Worm (Caenorhabditis elegans) whole organism, young adult: Measurements from ENCODE around the gene F08G2.4.
A peak's percentile ranks its signal among the peaks of the same experiment; 100 is the strongest.

Experiments
- B0035.1 ChIP-seq: sonication (generic microtip); optimal IDR thresholded peaks from 2 replicates; lab custom pipeline; 2016; ENCODE audit warnings: missing genetic modification characterization, mild to moderate bottlenecking, missing compliant biosample characterization, missing genotype, missing genetic modification reagents
- B0336.3 ChIP-seq: fragments of 200-800 bp; sonication (Bioruptor generic); IDR thresholded peaks from 2 replicates; pipeline ENCODE4 v1.3.6; 2022; ENCODE audit warnings: missing genetic modification characterization, missing compliant biosample characterization
- D2030.7 ChIP-seq: fragments of 200-800 bp; sonication (Bioruptor generic); IDR thresholded peaks from 2 replicates; pipeline ENCODE4 v1.3.6; 2022; ENCODE audit warnings: missing genetic modification reagents, missing genetic modification characterization, missing compliant biosample characterization
- F39B2.1 ChIP-seq: fragments of 200-800 bp; sonication (Bioruptor generic); IDR thresholded peaks from 2 replicates; pipeline ENCODE4 v1.3.6; 2022; ENCODE audit warnings: missing genetic modification reagents, missing genetic modification characterization, missing compliant biosample characterization
- T26A5.8 ChIP-seq: sonication (generic microtip); optimal IDR thresholded peaks from 2 replicates; lab custom pipeline; 2016; ENCODE audit warnings: missing genetic modification characterization, missing compliant biosample characterization
- ama-1 ChIP-seq, 3 experiments: fragments of 150-350 bp in 1 of 3; sonication (generic microtip) in 2 of 3; optimal IDR thresholded peaks; 2 replicates each; lab custom pipeline; 2014 to 2018; ENCODE audit warnings: missing biosample characterization in 2 of 3, missing genetic modification characterization in 2 of 3, missing genetic modification reagents in 2 of 3
- aptf-2 ChIP-seq: fragments of 200-800 bp; sonication (Bioruptor generic); conservative IDR thresholded peaks from 2 replicates; pipeline ENCODE4 v1.3.6; 2022; ENCODE audit warnings: missing genetic modification reagents, missing genetic modification characterization, missing compliant biosample characterization
- cebp-1 ChIP-seq, 2 experiments: fragments of 200-800 bp in 1 of 2; sonication (Bioruptor generic) in 1 of 2; sonication (generic microtip) in 1 of 2; IDR thresholded peaks in 1 of 2; optimal IDR thresholded peaks in 1 of 2; 2 replicates each; pipeline versions ENCODE4 v1.3.6 to Lab custom; 2017 to 2022; ENCODE audit warnings: missing compliant biosample characterization in 2 of 2, missing genetic modification characterization in 2 of 2, mild to moderate bottlenecking in 1 of 2, missing genetic modification reagents in 1 of 2, moderate library complexity in 1 of 2
- ceh-27 ChIP-seq: fragments of 200-800 bp; sonication (Bioruptor generic); optimal IDR thresholded peaks from 2 replicates; lab custom pipeline; 2018; ENCODE audit warnings: mild to moderate bottlenecking, missing genetic modification characterization, moderate library complexity, missing compliant biosample characterization
- chd-7 ChIP-seq: sonication (generic microtip); optimal IDR thresholded peaks from 2 replicates; lab custom pipeline; 2016; ENCODE audit warnings: mild to moderate bottlenecking, missing genetic modification characterization, moderate library complexity, missing compliant biosample characterization
- egrh-3 ChIP-seq: fragments of 200-800 bp; sonication (Bioruptor generic); IDR thresholded peaks from 2 replicates; pipeline ENCODE4 v1.3.6; 2022; ENCODE audit warnings: missing genetic modification reagents, missing genetic modification characterization, missing compliant biosample characterization
- gei-17 ChIP-seq: fragments of 200-800 bp; sonication (Bioruptor generic); optimal IDR thresholded peaks from 2 replicates; lab custom pipeline; 2018; ENCODE audit warnings: mild to moderate bottlenecking, missing genetic modification characterization, missing compliant biosample characterization
- hsf-1 ChIP-seq: fragments of 200-800 bp; sonication (Bioruptor generic); IDR thresholded peaks from 2 replicates; pipeline ENCODE4 v1.3.6; 2022; ENCODE audit warnings: missing genetic modification reagents, missing genetic modification characterization, missing compliant biosample characterization
- lag-1 ChIP-seq: fragments of 200-800 bp; sonication (Bioruptor generic); IDR thresholded peaks from 2 replicates; pipeline ENCODE4 v1.3.6; 2022; ENCODE audit warnings: missing genetic modification reagents, missing genetic modification characterization, missing compliant biosample characterization
- lin-26 ChIP-seq: fragments of 200-800 bp; sonication (Bioruptor generic); IDR thresholded peaks from 2 replicates; pipeline ENCODE4 v1.3.6; 2022; ENCODE audit warnings: missing genetic modification reagents, missing genetic modification characterization, missing compliant biosample characterization
- mes-4 ChIP-seq: sonication (generic microtip); optimal IDR thresholded peaks from 2 replicates; lab custom pipeline; 2016; ENCODE audit warnings: missing genotype, missing genetic modification characterization, missing compliant biosample characterization
- nfya-1 ChIP-seq: sonication (generic microtip); optimal IDR thresholded peaks from 2 replicates; lab custom pipeline; 2017; ENCODE audit warnings: antibody characterized with exemption, missing compliant biosample characterization, missing genetic modification characterization, borderline replicate concordance; ENCODE audit not compliant: insufficient read depth
- nfyb-1 ChIP-seq: fragments of 200-800 bp; sonication (Bioruptor generic); IDR thresholded peaks from 2 replicates; pipeline ENCODE4 v1.3.6; 2022; ENCODE audit warnings: missing genetic modification reagents, missing genetic modification characterization, missing compliant biosample characterization
- pbrm-1 ChIP-seq: fragments of 200-800 bp; sonication (Bioruptor generic); IDR thresholded peaks from 2 replicates; pipeline ENCODE4 v1.3.6; 2022; ENCODE audit warnings: missing genetic modification reagents, missing genetic modification characterization, missing compliant biosample characterization
- repo-1 ChIP-seq: sonication (generic microtip); optimal IDR thresholded peaks from 2 replicates; lab custom pipeline; 2017; ENCODE audit warnings: mild to moderate bottlenecking, missing genetic modification characterization, missing compliant biosample characterization
- rpc-1 ChIP-seq, 2 experiments: fragments of 150-350 bp in 1 of 2; sonication (generic microtip) in 1 of 2; optimal IDR thresholded peaks; 2 replicates each; lab custom pipeline; 2014 to 2018; ENCODE audit warnings: missing biosample characterization in 1 of 2, missing genetic modification characterization in 1 of 2, missing genetic modification reagents in 1 of 2, missing genotype in 1 of 2
- snpc-1.1 ChIP-seq: sonication (generic microtip); optimal IDR thresholded peaks from 2 replicates; lab custom pipeline; 2017; ENCODE audit warnings: missing genetic modification characterization, mild to moderate bottlenecking, missing compliant biosample characterization, antibody characterized with exemption, moderate library complexity, missing genotype, missing genetic modification reagents; ENCODE audit not compliant: insufficient read depth
- snpc-4 ChIP-seq, 5 experiments: fragments of 150-350 bp in 1 of 5; sonication (generic microtip) in 4 of 5; optimal IDR thresholded peaks; 2 replicates each; lab custom pipeline; 2014 to 2018; ENCODE audit warnings: missing genetic modification characterization in 5 of 5, missing biosample characterization in 3 of 5, antibody characterized with exemption in 2 of 5, mild to moderate bottlenecking in 2 of 5, missing compliant biosample characterization in 2 of 5, missing genotype in 2 of 5, moderate library complexity in 2 of 5, missing genetic modification reagents in 1 of 5
- somi-1 ChIP-seq: fragments of 200-800 bp; sonication (Bioruptor generic); optimal IDR thresholded peaks from 2 replicates; lab custom pipeline; 2018; ENCODE audit warnings: mild to moderate bottlenecking, missing genetic modification characterization, missing compliant biosample characterization
- zfh-2 ChIP-seq: fragments of 200-800 bp; sonication (Bioruptor generic); conservative IDR thresholded peaks from 2 replicates; pipeline ENCODE4 v1.3.6; 2022; ENCODE audit warnings: missing genetic modification reagents, missing genetic modification characterization, missing compliant biosample characterization
- ztf-28 ChIP-seq: fragments of 200-800 bp; sonication (Bioruptor generic); IDR thresholded peaks from 2 replicates; pipeline ENCODE4 v1.3.6; 2022; ENCODE audit warnings: missing genetic modification reagents, missing genetic modification characterization, missing compliant biosample characterization
- ztf-3 ChIP-seq: fragments of 200-800 bp; sonication (Bioruptor generic); optimal IDR thresholded peaks from 2 replicates; lab custom pipeline; 2018; ENCODE audit warnings: mild to moderate bottlenecking, missing genetic modification characterization, missing compliant biosample characterization

Gene F08G2.4

ce11 chrII:13783880-13784279, 46.5 kb upstream of the F08G2.4 start, which contains the start of gene C01B9.4:
TSS of gene C01B9.4 (minus strand) at chrII:13783980.
- TF ChIP-seq nfya-1 (tag; lab: Kevin White, UChicago) (no peak), rpc-1 (optimal IDR thresholded peaks at IDR 0.05; lab: Kevin White, UChicago) (no peak), rpc-1 (tag; optimal IDR thresholded peaks at IDR 0.05; lab: Kevin White, UChicago) (peak; percentile 28), gei-17 (GFP tag; lab: Kevin White, UChicago) (no peak)

- TF ChIP-seq snpc-1.1 (tag; lab: Kevin White, UChicago) = no peak
- TF ChIP-seq egrh-3 (GFP tag; lab: Robert Waterston, UW) = peak; percentile 96
- no peak for TF ChIP-seq repo-1 (tag; lab: Kevin White, UChicago)
- peak; percentile 95 for TF ChIP-seq zfh-2 (GFP tag; lab: Robert Waterston, UW)
- 0 out of 2 replicates have a peak, but pooled peaks have one; percentile 19 for TF ChIP-seq lin-26 (GFP tag; lab: Robert Waterston, UW)
Measured at ce11 chrII:13785582-13785981, 44.8 kb upstream of the F08G2.4 start.

ce11 chrII:13786899-13787298, 43.5 kb upstream of the F08G2.4 start:
- TF ChIP-seq somi-1 (GFP tag; lab: Kevin White, UChicago) (no peak), B0336.3 (GFP tag; lab: Robert Waterston, UW) (no peak), D2030.7 (no peak)

ce11 chrII:13788813-13789212, 41.6 kb upstream of the F08G2.4 start:
- no peak for TF ChIP-seq snpc-4 (GFP tag; optimal IDR thresholded peaks at IDR 0.05; lab: Kevin White, UChicago)
- TF ChIP-seq snpc-4 (tag; optimal IDR thresholded peaks at IDR 0.05; lab: Kevin White, UChicago) = peak in 2 of 4 experiments; percentile 5 to 44
- TF ChIP-seq ama-1 (optimal IDR thresholded peaks at IDR 0.05; lab: Kevin White, UChicago) = no peak
- TF ChIP-seq ama-1 (GFP tag; optimal IDR thresholded peaks at IDR 0.05; lab: Kevin White, UChicago) = no peak
- TF ChIP-seq ceh-27 (GFP tag; lab: Kevin White, UChicago) = peak; percentile 44

- TF ChIP-seq cebp-1 (GFP tag; IDR thresholded peaks at IDR 0.05; lab: Robert Waterston, UW) (no peak), cebp-1 (tag; optimal IDR thresholded peaks at IDR 0.05; lab: Kevin White, UChicago) (no peak), aptf-2 (GFP tag; lab: Robert Waterston, UW) (no peak), T26A5.8 (no peak), egrh-3 (GFP tag; lab: Robert Waterston, UW) (no peak), ztf-3 (GFP tag; lab: Kevin White, UChicago) (no peak), nfyb-1 (GFP tag; lab: Robert Waterston, UW) (no peak), ztf-28 (GFP tag; lab: Robert Waterston, UW) (no peak), B0035.1 (tag; lab: Kevin White, UChicago) (no peak), lag-1 (GFP tag; lab: Robert Waterston, UW) (no peak), chd-7 (tag; lab: Kevin White, UChicago) (no peak), hsf-1 (GFP tag; lab: Robert Waterston, UW) (no peak), F39B2.1 (GFP tag; lab: Robert Waterston, UW) (no peak), pbrm-1 (GFP tag; lab: Robert Waterston, UW) (no peak), mes-4 (tag; lab: Kevin White, UChicago) (no peak)
Measured at ce11 chrII:13789714-13790113, 40.7 kb upstream of the F08G2.4 start.

ce11 chrII:13790701-13791100, 39.7 kb upstream of the F08G2.4 start:
- TF ChIP-seq egrh-3 (GFP tag; lab: Robert Waterston, UW) = peak; percentile 96
- TF ChIP-seq zfh-2 (GFP tag; lab: Robert Waterston, UW) = peak; percentile 92
- TF ChIP-seq, all 124 proteins: peak for 2; not testable (repeated sequence) for 122
